Comparison of ENCODE assay signal across 1 fruit fly cellular context in the genomic region with DNA sequence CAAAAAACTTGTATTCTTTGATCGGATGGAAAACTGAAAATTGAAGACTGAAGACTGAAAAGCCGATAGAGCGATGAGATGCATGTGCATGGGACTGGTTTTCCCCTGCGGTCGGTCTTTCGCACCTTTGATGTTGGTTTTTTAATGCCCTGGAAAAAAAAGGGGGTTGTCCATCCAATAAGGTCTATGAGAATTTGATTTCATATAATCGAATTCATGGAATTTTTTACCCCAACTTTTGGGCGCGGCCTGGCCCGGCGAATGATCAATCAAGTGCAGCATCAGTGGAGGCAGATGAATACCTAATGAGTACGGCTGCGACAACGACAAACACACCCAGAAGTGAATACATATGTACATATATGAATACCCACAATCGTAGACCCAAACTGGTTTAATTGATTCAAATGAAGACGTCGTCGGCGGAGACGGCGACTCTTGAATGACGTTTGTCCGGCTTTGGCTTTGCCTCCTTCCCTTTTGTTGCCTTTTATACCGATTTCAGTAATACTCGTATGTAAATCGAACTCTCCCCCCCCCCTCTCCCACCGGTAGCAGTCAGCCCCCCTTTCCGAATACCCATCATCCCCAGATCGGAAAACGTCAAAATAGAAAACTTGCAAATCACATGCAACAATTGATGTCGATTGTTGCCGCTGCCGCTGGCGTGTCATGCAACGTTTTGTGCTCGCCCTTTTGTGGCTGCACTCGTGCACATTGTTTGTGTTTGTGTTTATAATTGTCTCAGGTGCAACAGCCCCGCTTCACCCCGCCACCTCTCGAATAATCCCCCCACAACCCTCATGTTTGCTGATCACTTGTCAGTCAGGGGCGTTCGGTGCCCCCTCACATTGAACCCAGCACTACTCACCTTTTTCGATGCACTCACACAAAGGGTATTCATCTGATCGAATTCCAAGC.
TF ChIP-seq lines count a peak whose summit lies in the region.

No protein-coding gene starts in this region.

TF ChIP-seq in whole organism, embryonic, 481 proteins besides CTCF, POLR2A, EP300 and RAD21 (continued from another document and continues in another):
- TF ChIP-seq tap (tag; optimal IDR thresholded peaks at IDR 0.05; lab: Kevin White, UChicago) (no peak), NC2β (GFP tag; optimal IDR thresholded peaks at IDR 0.05; lab: Kevin White, UChicago) (no peak), MTF-1 (GFP tag; optimal IDR thresholded peaks at IDR 0.05; lab: Kevin White, UChicago; ENCODE audit: borderline replicate concordance) (no peak), chinmo (GFP tag; IDR thresholded peaks at IDR 0.05; lab: Robert Waterston, UW; ENCODE audit: partially characterized antibody) (peak; percentile 75; the same call in 1 of the 4 replicates), Bteb2 (GFP tag; optimal IDR thresholded peaks at IDR 0.05; lab: Kevin White, UChicago) (no peak), fd3F (GFP tag; optimal IDR thresholded peaks at IDR 0.05; lab: Kevin White, UChicago) (no peak), CG9797 (GFP tag; optimal IDR thresholded peaks at IDR 0.05; lab: Kevin White, UChicago) (no peak), yki (optimal IDR thresholded peaks at IDR 0.05; lab: Kevin White, UChicago) (no peak), CG9932 (GFP tag; IDR thresholded peaks at IDR 0.05; lab: Robert Waterston, UW) (no peak), Hr3 (GFP tag; optimal IDR thresholded peaks at IDR 0.05; lab: Kevin White, UChicago) (no peak), sqz (GFP tag; optimal IDR thresholded peaks at IDR 0.05; lab: Kevin White, UChicago) (peak; percentile 88), Fer1 (GFP tag; optimal IDR thresholded peaks at IDR 0.05; lab: Kevin White, UChicago) (no peak), Hsf (GFP tag; optimal IDR thresholded peaks at IDR 0.05; lab: Kevin White, UChicago) (no peak), org-1 (GFP tag; optimal IDR thresholded peaks at IDR 0.05; lab: Kevin White, UChicago) (no peak), CG11560 (tag; IDR thresholded peaks at IDR 0.05; lab: Robert Waterston, UW) (no peak), luna (GFP tag; optimal IDR thresholded peaks at IDR 0.05; lab: Kevin White, UChicago) (no peak), croc (GFP tag; conservative IDR thresholded peaks at IDR 0.05; lab: Robert Waterston, UW) (no peak), corto (GFP tag; optimal IDR thresholded peaks at IDR 0.05; lab: Kevin White, UChicago) (no peak), cg (GFP tag; optimal IDR thresholded peaks at IDR 0.05; lab: Kevin White, UChicago) (peak; percentile 43), vvl (GFP tag; IDR thresholded peaks at IDR 0.05; lab: Robert Waterston, UW) (peak; percentile 77), klu (GFP tag; IDR thresholded peaks at IDR 0.05; lab: Robert Waterston, UW) (no peak), insv (GFP tag; optimal IDR thresholded peaks at IDR 0.05; lab: Kevin White, UChicago) (no peak), Trl (optimal IDR thresholded peaks at IDR 0.05; lab: Kevin White, UChicago) (no peak), Trl (GFP tag; optimal IDR thresholded peaks at IDR 0.05; lab: Kevin White, UChicago) (no peak), en (GFP tag; optimal IDR thresholded peaks at IDR 0.05; lab: Kevin White, UChicago) (no peak), CG2202 (tag; optimal IDR thresholded peaks at IDR 0.05; lab: Kevin White, UChicago) (peak; percentile 15), repo (GFP tag; optimal IDR thresholded peaks at IDR 0.05; lab: Kevin White, UChicago) (no peak), lilli (GFP tag; optimal IDR thresholded peaks at IDR 0.05; lab: Kevin White, UChicago) (no peak), lov (optimal IDR thresholded peaks at IDR 0.05; lab: Kevin White, UChicago) (no peak), lov (GFP tag; IDR thresholded peaks at IDR 0.05; lab: Robert Waterston, UW) (0 out of 3 replicates have a peak, but pooled peaks have one; percentile 60), kay (GFP tag; optimal IDR thresholded peaks at IDR 0.05; lab: Kevin White, UChicago) (no peak), HLH4C (GFP tag; IDR thresholded peaks at IDR 0.05; lab: Robert Waterston, UW; ENCODE audit: partially characterized antibody) (no peak), CG8478 (optimal IDR thresholded peaks at IDR 0.05; lab: Kevin White, UChicago) (no peak), Dip3 (GFP tag; optimal IDR thresholded peaks at IDR 0.05; lab: Kevin White, UChicago) (no peak), sima (GFP tag; optimal IDR thresholded peaks at IDR 0.05; lab: Kevin White, UChicago) (no peak), CG3065 (GFP tag; optimal IDR thresholded peaks at IDR 0.05; lab: Kevin White, UChicago) (no peak), CG10979 (tag; optimal IDR thresholded peaks at IDR 0.05; lab: Kevin White, UChicago) (no peak), HHEX (GFP tag; optimal IDR thresholded peaks at IDR 0.05; lab: Kevin White, UChicago) (no peak), CG5180 (GFP tag; optimal IDR thresholded peaks at IDR 0.05; lab: Kevin White, UChicago) (no peak), grn (GFP tag; optimal IDR thresholded peaks at IDR 0.05; lab: Kevin White, UChicago) (no peak), CG12769 (tag; optimal IDR thresholded peaks at IDR 0.05; lab: Kevin White, UChicago) (peak; percentile 9), nerfin-2 (GFP tag; IDR thresholded peaks at IDR 0.05; lab: Robert Waterston, UW; ENCODE audit: partially characterized antibody) (no peak), oc (tag; optimal IDR thresholded peaks at IDR 0.05; lab: Kevin White, UChicago) (peak; percentile 55), gsb-n (tag; optimal IDR thresholded peaks at IDR 0.05; lab: Kevin White, UChicago) (no peak), Rfx (GFP tag; IDR thresholded peaks at IDR 0.05; lab: Robert Waterston, UW) (no peak), bsh (GFP tag; optimal IDR thresholded peaks at IDR 0.05; lab: Kevin White, UChicago) (no peak), grau (tag; optimal IDR thresholded peaks at IDR 0.05; lab: Kevin White, UChicago) (no peak), scrt (GFP tag; optimal IDR thresholded peaks at IDR 0.05; lab: Kevin White, UChicago) (no peak), Nf-YA (GFP tag; IDR thresholded peaks at IDR 0.05; lab: Robert Waterston, UW) (no peak), CG13424 (tag; optimal IDR thresholded peaks at IDR 0.05; lab: Kevin White, UChicago) (no peak), CG34422 (GFP tag; IDR thresholded peaks at IDR 0.05; lab: Robert Waterston, UW) (no peak), NK7.1 (GFP tag; optimal IDR thresholded peaks at IDR 0.05; lab: Kevin White, UChicago) (no peak), wdn (GFP tag; IDR thresholded peaks at IDR 0.05; lab: Robert Waterston, UW) (no peak), CG32532 (GFP tag; IDR thresholded peaks at IDR 0.05; lab: Robert Waterston, UW) (no peak), CG12071 (GFP tag; optimal IDR thresholded peaks at IDR 0.05; lab: Kevin White, UChicago) (no peak), CG1792 (GFP tag; optimal IDR thresholded peaks at IDR 0.05; lab: Kevin White, UChicago) (no peak), sd (tag; optimal IDR thresholded peaks at IDR 0.05; lab: Kevin White, UChicago) (peak; percentile 93), CG12744 (GFP tag; optimal IDR thresholded peaks at IDR 0.05; lab: Kevin White, UChicago) (no peak), CG2678 (tag; optimal IDR thresholded peaks at IDR 0.05; lab: Kevin White, UChicago) (no peak), bigmax (GFP tag; optimal IDR thresholded peaks at IDR 0.05; lab: Kevin White, UChicago) (no peak), CG14965 (GFP tag; optimal IDR thresholded peaks at IDR 0.05; lab: Kevin White, UChicago; ENCODE audit: borderline replicate concordance) (no peak), hbn (GFP tag; IDR thresholded peaks at IDR 0.05; lab: Robert Waterston, UW; ENCODE audit: partially characterized antibody) (no peak), az2 (GFP tag; optimal IDR thresholded peaks at IDR 0.05; lab: Kevin White, UChicago) (no peak), gcm (GFP tag; optimal IDR thresholded peaks at IDR 0.05; lab: Kevin White, UChicago) (no peak), kah (GFP tag; optimal IDR thresholded peaks at IDR 0.05; lab: Kevin White, UChicago) (no peak), Stat92E (GFP tag; optimal IDR thresholded peaks at IDR 0.05; lab: Kevin White, UChicago) (peak in 1 of 3 experiments; percentile 82), CG7987 (GFP tag; optimal IDR thresholded peaks at IDR 0.05; lab: Kevin White, UChicago) (no peak), cas (GFP tag; IDR thresholded peaks at IDR 0.05; lab: Robert Waterston, UW) (no peak), nom (GFP tag; optimal IDR thresholded peaks at IDR 0.05; lab: Kevin White, UChicago) (no peak), Ets97D (GFP tag; optimal IDR thresholded peaks at IDR 0.05; lab: Kevin White, UChicago) (no peak), CG32767 (GFP tag; IDR thresholded peaks at IDR 0.05; lab: Robert Waterston, UW) (no peak), CHES-1-like (GFP tag; optimal IDR thresholded peaks at IDR 0.05; lab: Kevin White, UChicago) (no peak), wek (GFP tag; optimal IDR thresholded peaks at IDR 0.05; lab: Kevin White, UChicago) (no peak), her (GFP tag; optimal IDR thresholded peaks at IDR 0.05; lab: Kevin White, UChicago) (no peak), Myb (GFP tag; optimal IDR thresholded peaks at IDR 0.05; lab: Kevin White, UChicago) (no peak), CG8089 (GFP tag; optimal IDR thresholded peaks at IDR 0.05; lab: Kevin White, UChicago) (no peak), pfk (GFP tag; optimal IDR thresholded peaks at IDR 0.05; lab: Kevin White, UChicago) (no peak), prd (optimal IDR thresholded peaks at IDR 0.05; lab: Kevin White, UChicago) (no peak), prd (GFP tag; IDR thresholded peaks at IDR 0.05; lab: Robert Waterston, UW) (no peak), unpg (GFP tag; optimal IDR thresholded peaks at IDR 0.05; lab: Kevin White, UChicago) (no peak), Eip74EF (GFP tag; optimal IDR thresholded peaks at IDR 0.05; lab: Kevin White, UChicago) (peak in 1 of 2 experiments; percentile 7), D (optimal IDR thresholded peaks at IDR 0.05; lab: Kevin White, UChicago) (no peak), D (GFP tag; optimal IDR thresholded peaks at IDR 0.05; lab: Kevin White, UChicago) (no peak), TFAM (GFP tag; optimal IDR thresholded peaks at IDR 0.05; lab: Kevin White, UChicago) (no peak), da (GFP tag; optimal IDR thresholded peaks at IDR 0.05; lab: Kevin White, UChicago) (no peak), otp (GFP tag; IDR thresholded peaks at IDR 0.05; lab: Robert Waterston, UW) (peak; percentile 40; the same call in 1 of the 3 replicates), B-H1 (GFP tag; IDR thresholded peaks at IDR 0.05; lab: Robert Waterston, UW) (no peak), toy (GFP tag; IDR thresholded peaks at IDR 0.05; lab: Robert Waterston, UW) (no peak), Nf-YC (tag; optimal IDR thresholded peaks at IDR 0.05; lab: Kevin White, UChicago) (no peak), Vsx1 (GFP tag; optimal IDR thresholded peaks at IDR 0.05; lab: Kevin White, UChicago) (peak; percentile 16), pros (GFP tag; optimal IDR thresholded peaks at IDR 0.05; lab: Kevin White, UChicago) (peak; percentile 51), CG13775 (GFP tag; optimal IDR thresholded peaks at IDR 0.05; lab: Kevin White, UChicago) (no peak), cato (GFP tag; optimal IDR thresholded peaks at IDR 0.05; lab: Kevin White, UChicago; ENCODE audit: borderline replicate concordance) (no peak), lbe (GFP tag; optimal IDR thresholded peaks at IDR 0.05; lab: Kevin White, UChicago) (no peak), Poxn (GFP tag; IDR thresholded peaks at IDR 0.05; lab: Robert Waterston, UW) (no peak), Dip2 (GFP tag; IDR thresholded peaks at IDR 0.05; lab: Robert Waterston, UW) (no peak), CG11695 (GFP tag; IDR thresholded peaks at IDR 0.05; lab: Robert Waterston, UW) (no peak), usp (GFP tag; optimal IDR thresholded peaks at IDR 0.05; lab: Kevin White, UChicago) (no peak), CG1024 (GFP tag; IDR thresholded peaks at IDR 0.05; lab: Robert Waterston, UW) (no peak), CG10147 (GFP tag; optimal IDR thresholded peaks at IDR 0.05; lab: Kevin White, UChicago) (no peak), dimm (GFP tag; IDR thresholded peaks at IDR 0.05; lab: Robert Waterston, UW) (no peak), Hmr (GFP tag; optimal IDR thresholded peaks at IDR 0.05; lab: Kevin White, UChicago) (no peak), Bdp1 (GFP tag; optimal IDR thresholded peaks at IDR 0.05; lab: Kevin White, UChicago) (no peak), Xbp1 (GFP tag; optimal IDR thresholded peaks at IDR 0.05; lab: Kevin White, UChicago) (no peak), CG3281 (GFP tag; optimal IDR thresholded peaks at IDR 0.05; lab: Kevin White, UChicago) (no peak), Xrp1 (GFP tag; IDR thresholded peaks at IDR 0.05; lab: Robert Waterston, UW) (no peak), CG2199 (GFP tag; IDR thresholded peaks at IDR 0.05; lab: Robert Waterston, UW) (0 out of 3 replicates have a peak, but pooled peaks have one; percentile 38), zfh1 (GFP tag; IDR thresholded peaks at IDR 0.05; lab: Robert Waterston, UW) (no peak), danr (GFP tag; IDR thresholded peaks at IDR 0.05; lab: Robert Waterston, UW) (no peak), CG10654 (GFP tag; optimal IDR thresholded peaks at IDR 0.05; lab: Kevin White, UChicago) (no peak), GATAe (GFP tag; conservative IDR thresholded peaks at IDR 0.05; lab: Robert Waterston, UW) (no peak), CG8281 (tag; optimal IDR thresholded peaks at IDR 0.05; lab: Kevin White, UChicago) (no peak), Mes4 (GFP tag; optimal IDR thresholded peaks at IDR 0.05; lab: Kevin White, UChicago) (no peak), z (GFP tag; IDR thresholded peaks at IDR 0.05; lab: Robert Waterston, UW) (no peak), CG2712 (tag; optimal IDR thresholded peaks at IDR 0.05; lab: Kevin White, UChicago) (no peak), eyg (GFP tag; optimal IDR thresholded peaks at IDR 0.05; lab: Kevin White, UChicago) (no peak), ci (GFP tag; IDR thresholded peaks at IDR 0.05; lab: Robert Waterston, UW) (peak; percentile 56; the same call in 2 of the 3 replicates), NFAT (GFP tag; IDR thresholded peaks at IDR 0.05; lab: Robert Waterston, UW) (no peak), sc (optimal IDR thresholded peaks at IDR 0.05; lab: Kevin White, UChicago) (no peak), sc (GFP tag; optimal IDR thresholded peaks at IDR 0.05; lab: Kevin White, UChicago) (no peak), CG4617 (GFP tag; optimal IDR thresholded peaks at IDR 0.05; lab: Kevin White, UChicago; ENCODE audit: borderline replicate concordance) (no peak), CG12659 (GFP tag; optimal IDR thresholded peaks at IDR 0.05; lab: Kevin White, UChicago) (no peak), CG18599 (GFP tag; optimal IDR thresholded peaks at IDR 0.05; lab: Kevin White, UChicago) (no peak), peb (GFP tag; IDR thresholded peaks at IDR 0.05; lab: Robert Waterston, UW) (no peak), hkb (optimal IDR thresholded peaks at IDR 0.05; lab: Kevin White, UChicago) (no peak), hkb (GFP tag; IDR thresholded peaks at IDR 0.05; lab: Robert Waterston, UW) (no peak), Kr (GFP tag; optimal IDR thresholded peaks at IDR 0.05; lab: Kevin White, UChicago) (no peak)
